Fruit fly (Drosophila melanogaster) S2 (cell line): ENCODE results near the gene TrpA1.
A peak's percentile ranks its signal among the peaks of the same experiment; 100 is the strongest.

ENCODE experiments used
- CG8478 ChIP-seq: fragments of >200 bp; optimal IDR thresholded peaks from 2 replicates; lab custom pipeline; 2018
- CTCF ChIP-seq, 2 experiments: fragments of >200 bp; optimal IDR thresholded peaks; 2 replicates each; lab custom pipeline; 2018

TrpA1 gene

DNA sequence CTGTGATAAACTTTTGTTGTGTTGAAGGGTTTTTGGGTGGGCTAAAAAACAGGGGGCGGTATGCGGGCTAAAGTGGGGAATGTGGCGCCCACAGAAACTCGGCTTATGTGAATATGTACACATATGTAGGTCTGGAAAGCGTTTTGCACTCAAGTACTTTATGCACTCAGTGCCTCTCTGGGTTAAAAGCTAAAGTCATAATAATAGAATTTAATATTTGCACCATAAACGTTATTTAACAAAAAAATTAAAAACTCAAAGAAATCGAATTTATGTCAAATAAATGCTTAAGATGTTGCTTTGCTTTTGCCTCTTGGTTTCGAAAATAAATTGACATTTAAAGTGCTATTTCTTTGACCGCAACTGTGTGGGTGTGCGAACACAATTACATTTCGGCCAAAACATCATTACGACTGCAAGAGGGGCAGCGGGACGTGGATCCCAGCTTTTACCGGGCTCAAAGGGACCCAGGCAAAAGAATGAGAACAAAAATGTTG, 19.5 kb upstream of the TrpA1 start:
- TF ChIP-seq CTCF (optimal IDR thresholded peaks at IDR 0.05; lab: Kevin White, UChicago): no peak
- no peak for TF ChIP-seq CG8478 (lab: Kevin White, UChicago)

DNA sequence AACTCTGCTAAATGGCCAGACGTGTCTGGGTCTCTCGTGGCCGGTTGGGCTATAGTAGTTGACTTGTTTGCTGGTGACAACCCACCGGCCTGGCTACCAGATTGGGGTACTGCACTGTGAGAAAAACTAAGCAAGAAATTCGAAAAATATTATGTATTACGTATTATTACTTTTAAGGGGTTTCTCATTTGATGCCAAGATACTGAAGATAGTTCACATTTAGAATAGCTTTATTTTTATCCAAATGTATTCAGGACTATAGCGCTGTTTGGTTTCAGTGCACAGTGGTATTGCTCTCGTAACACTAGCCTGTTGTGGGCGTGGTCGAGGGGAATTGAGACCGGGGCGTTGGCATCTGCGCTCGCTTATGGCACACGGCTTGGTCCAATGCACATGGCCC, 15.7 kb upstream of the TrpA1 start:
- TF ChIP-seq CG8478 (lab: Kevin White, UChicago): no peak
- TF ChIP-seq CTCF (optimal IDR thresholded peaks at IDR 0.05; lab: Kevin White, UChicago): no peak

DNA sequence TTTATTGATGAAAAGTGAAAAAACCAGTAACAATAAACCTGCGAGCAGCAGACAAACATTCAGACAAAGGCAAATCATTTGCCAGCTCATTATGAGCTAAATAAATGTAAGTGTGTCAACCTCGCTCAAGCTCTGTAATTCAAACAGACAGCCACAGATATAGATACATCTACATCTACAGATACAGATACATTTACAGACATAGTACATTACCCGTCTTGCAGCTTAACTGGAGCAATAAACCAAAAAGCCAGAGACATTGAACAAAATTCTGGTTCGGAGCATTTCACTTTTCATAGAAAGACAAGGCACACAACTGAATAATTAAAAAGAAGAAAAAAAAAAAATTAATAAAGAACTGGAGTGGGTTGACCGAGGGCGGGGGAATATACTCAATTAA, 14.7 kb upstream of the TrpA1 start:
- TF ChIP-seq CG8478 (lab: Kevin White, UChicago): no peak
- no peak for TF ChIP-seq CTCF (optimal IDR thresholded peaks at IDR 0.05; lab: Kevin White, UChicago)

dm6 chr3L:8913537-8914108, 8.6 kb upstream of the TrpA1 start:
- TF ChIP-seq CTCF (optimal IDR thresholded peaks at IDR 0.05; lab: Kevin White, UChicago) (no peak), CG8478 (lab: Kevin White, UChicago) (no peak)

dm6 chr3L:8912332-8912731, 7.3 kb upstream of the TrpA1 start, which contains the start of the genes Tsp66E and mfr:
Tsp66E (plus strand) TSS chr3L:8912499.
mfr (minus strand) TSS chr3L:8912671.
- no peak for TF ChIP-seq CTCF (optimal IDR thresholded peaks at IDR 0.05; lab: Kevin White, UChicago)
- no peak for TF ChIP-seq CG8478 (lab: Kevin White, UChicago)

DNA sequence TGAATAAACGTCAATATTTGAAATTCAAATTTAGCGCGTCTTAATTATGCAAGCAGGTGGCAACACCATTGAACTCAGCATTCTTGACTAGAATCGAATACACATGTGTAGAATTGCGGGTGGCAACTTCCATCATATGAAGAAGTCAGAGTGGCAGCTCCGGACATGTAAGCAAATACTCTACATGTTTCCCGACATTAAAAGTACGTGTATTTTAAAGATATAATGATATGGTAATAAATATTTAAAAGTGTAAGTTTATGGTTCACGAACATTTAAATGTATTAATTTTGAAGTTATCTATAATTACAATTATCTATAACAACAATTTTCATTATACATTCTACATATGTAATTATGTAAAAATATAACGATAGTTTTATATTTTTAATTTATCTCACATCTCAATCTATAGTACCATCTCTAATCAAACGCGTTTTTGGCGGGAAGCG, 13.8 kb downstream of the TrpA1 start, which contains the start of gene Mcm7:
Mcm7 (plus strand) TSS at position 430 of the 452 bp plus-strand sequence.
- peak; percentile 62 to 76 for TF ChIP-seq CTCF (optimal IDR thresholded peaks at IDR 0.05; lab: Kevin White, UChicago)
- TF ChIP-seq CG8478 (lab: Kevin White, UChicago): no peak

DNA sequence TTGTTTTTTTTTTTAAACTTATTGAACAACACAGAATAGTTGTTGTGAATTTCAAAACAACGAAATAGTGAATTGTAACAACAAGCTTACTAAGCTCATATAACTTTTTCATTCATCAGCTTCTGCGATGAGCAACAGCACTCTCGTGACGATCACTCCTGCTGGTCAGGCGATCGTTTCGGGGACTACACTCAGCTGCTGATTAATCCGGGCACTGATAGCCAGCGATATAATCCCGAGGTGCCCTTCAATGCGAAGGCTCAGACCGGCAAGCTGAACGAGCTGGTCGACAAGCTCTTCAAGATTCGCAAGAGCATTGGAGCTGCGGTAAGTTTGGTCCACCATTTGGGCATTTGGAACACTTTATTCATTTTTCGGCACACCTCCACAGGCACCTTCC, 16.5 kb downstream of the TrpA1 start, which contains the start of gene CG43169:
CG43169 (minus strand) TSS at position 101 of the 400 bp plus-strand sequence.
- TF ChIP-seq CG8478 (lab: Kevin White, UChicago) (no peak), CTCF (optimal IDR thresholded peaks at IDR 0.05; lab: Kevin White, UChicago) (no peak)

DNA sequence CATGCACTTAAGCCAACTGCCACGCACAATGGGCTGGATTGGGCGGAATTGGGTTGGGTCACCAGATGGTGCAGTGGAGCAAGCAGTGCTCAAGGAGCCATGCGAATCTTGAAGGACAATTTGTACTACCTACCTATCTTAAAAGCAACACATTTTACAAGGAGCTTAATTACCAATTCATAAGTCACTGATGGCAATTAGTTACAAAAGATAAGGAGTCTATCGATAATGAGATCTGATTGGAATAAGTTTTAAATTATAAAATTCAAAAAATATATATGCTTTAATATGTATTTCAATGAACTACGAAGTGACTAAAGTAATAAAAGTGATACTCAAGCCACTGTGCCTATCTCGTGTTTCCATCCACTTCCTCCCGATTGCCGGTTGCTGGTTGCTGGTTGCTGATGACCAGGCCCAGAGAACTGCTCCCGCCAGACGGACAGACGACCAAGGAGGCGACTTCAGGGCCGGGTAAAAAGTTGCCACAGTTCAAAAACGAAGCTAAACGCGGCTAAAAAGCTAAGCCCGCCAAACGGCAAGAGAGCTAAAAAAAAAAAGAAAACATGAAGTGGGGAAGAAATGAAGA, 23.1 kb downstream of the TrpA1 start:
- TF ChIP-seq CG8478 (lab: Kevin White, UChicago) (no peak), CTCF (optimal IDR thresholded peaks at IDR 0.05; lab: Kevin White, UChicago) (no peak)

- TF ChIP-seq CG8478 (lab: Kevin White, UChicago) (no peak), CTCF (optimal IDR thresholded peaks at IDR 0.05; lab: Kevin White, UChicago) (no peak)
Measured at dm6 chr3L:8879465-8879864, 25.5 kb downstream of the TrpA1 start.

DNA sequence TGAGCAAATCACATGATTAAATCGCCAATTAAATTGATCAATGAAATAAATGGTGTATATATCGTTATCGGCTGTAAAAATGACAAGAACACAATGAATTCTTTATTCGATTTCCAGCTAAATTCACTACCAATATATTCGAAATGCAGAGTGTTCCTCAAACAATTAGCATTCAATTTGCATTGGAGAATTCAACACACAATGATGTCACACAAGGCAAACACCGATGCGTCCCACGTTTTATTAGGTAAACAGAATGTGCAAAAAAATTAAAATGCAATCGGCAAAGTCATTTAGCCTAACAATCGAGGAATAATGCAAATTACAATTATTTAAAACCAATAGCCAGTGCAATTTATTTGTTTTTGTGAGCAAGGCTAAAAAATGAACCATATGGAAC, 26.6 kb downstream of the TrpA1 start:
- TF ChIP-seq CTCF (optimal IDR thresholded peaks at IDR 0.05; lab: Kevin White, UChicago): no peak

dm6 chr3L:8873053-8873452, 31.9 kb downstream of the TrpA1 start:
- no peak for TF ChIP-seq CG8478 (lab: Kevin White, UChicago)

- TF ChIP-seq CTCF (optimal IDR thresholded peaks at IDR 0.05; lab: Kevin White, UChicago): no peak
- TF ChIP-seq CG8478 (lab: Kevin White, UChicago): no peak
Measured at dm6 chr3L:8871017-8871416, 34.0 kb downstream of the TrpA1 start.

DNA sequence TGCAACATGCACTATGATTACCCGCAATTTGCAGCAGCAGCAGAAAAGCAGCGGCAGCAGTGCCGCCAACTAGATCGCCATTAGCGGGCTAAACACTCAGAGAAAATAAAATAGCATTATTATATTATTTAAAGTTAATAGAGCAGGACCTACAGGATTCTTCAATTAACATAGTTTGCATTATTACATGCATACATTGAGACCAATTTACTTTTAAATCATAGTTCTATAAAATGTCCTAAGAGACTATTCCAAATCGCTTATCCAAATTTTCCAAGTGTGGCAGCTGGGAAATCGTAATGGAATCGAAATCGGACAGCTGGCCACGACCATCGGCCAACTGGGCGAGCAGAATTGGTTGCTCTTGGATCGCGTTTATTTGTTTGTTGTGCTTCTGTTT, 34.5 kb downstream of the TrpA1 start:
- TF ChIP-seq CG8478 (lab: Kevin White, UChicago) (no peak), CTCF (optimal IDR thresholded peaks at IDR 0.05; lab: Kevin White, UChicago) (no peak)

DNA sequence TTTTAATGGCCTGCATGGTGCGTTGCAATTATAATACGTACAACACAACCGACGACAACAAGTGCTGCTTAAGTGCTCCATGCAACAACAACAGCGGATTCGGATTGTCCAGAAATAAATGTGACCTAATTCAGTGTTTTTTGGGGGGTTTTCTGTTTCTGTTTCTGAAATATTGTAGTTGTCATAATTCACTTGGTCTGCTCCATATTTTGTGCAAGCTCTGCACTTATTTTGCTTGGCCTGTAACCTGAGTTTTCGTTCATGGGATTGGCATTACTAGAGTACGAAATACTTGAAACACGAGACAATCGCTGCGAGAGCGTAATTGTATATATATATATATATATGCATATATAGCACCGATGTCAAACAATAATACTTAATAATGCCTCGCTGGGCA, 35.7 kb downstream of the TrpA1 start:
- no peak for TF ChIP-seq CTCF (optimal IDR thresholded peaks at IDR 0.05; lab: Kevin White, UChicago)

- TF ChIP-seq CTCF (optimal IDR thresholded peaks at IDR 0.05; lab: Kevin White, UChicago) (no peak), CG8478 (lab: Kevin White, UChicago) (no peak)
Measured at dm6 chr3L:8865185-8865584, 39.8 kb downstream of the TrpA1 start.

DNA sequence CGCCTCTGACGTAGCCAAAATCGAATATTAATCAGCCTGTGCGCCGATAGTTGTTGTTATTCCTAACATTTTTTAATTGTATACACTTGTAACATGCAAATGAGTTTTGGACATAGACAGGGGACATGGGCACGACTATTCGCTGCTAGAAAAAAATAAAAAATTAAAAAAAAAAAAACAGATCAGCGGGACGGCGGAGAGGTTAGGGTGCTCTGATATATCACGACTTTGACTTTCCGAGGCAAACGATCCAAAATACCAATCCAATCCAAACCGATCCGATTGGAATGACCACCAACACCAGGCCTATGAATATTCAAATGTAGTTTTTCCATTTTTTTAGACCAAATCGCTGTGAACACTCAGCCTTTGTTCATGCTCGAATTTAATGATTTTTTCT, 44.3 kb downstream of the TrpA1 start:
- TF ChIP-seq CG8478 (lab: Kevin White, UChicago): no peak
- TF ChIP-seq CTCF (optimal IDR thresholded peaks at IDR 0.05; lab: Kevin White, UChicago): no peak
